Fruit fly (Drosophila melanogaster) whole organism, embryonic: ENCODE measurements around the gene RpS8.

Source experiments
- B-H1 ChIP-seq: fragments of 200-800 bp; sonication (Bioruptor generic); IDR thresholded peaks from 3 replicates; pipeline ENCODE4 v1.3.6; 2022; ENCODE audit warnings: missing biosample characterization, missing genetic modification characterization
- BEAF-32 ChIP-seq: fragments of 200-800 bp; sonication (Bioruptor generic); optimal IDR thresholded peaks from 3 replicates; lab custom pipeline; 2017; ENCODE audit warnings: missing biosample characterization, missing genetic modification characterization, mild to moderate bottlenecking, moderate library complexity, missing genetic modification reagents
- CG10431 ChIP-seq: fragments of 200-800 bp; sonication (Bioruptor generic); optimal IDR thresholded peaks from 3 replicates; lab custom pipeline; 2018; ENCODE audit warnings: missing biosample characterization, mild to moderate bottlenecking, missing genetic modification characterization
- CG11695 ChIP-seq: fragments of 200-800 bp; sonication (Bioruptor generic); IDR thresholded peaks from 3 replicates; pipeline ENCODE4 v1.3.6; 2022; ENCODE audit warnings: missing biosample characterization, missing genetic modification characterization
- CG14860 ChIP-seq: fragments of 200-800 bp; sonication (Bioruptor generic); IDR thresholded peaks from 3 replicates; pipeline ENCODE4 v1.3.6; 2022; ENCODE audit warnings: missing biosample characterization, missing genetic modification characterization; ENCODE audit not compliant: partially characterized antibody
- CG15011 ChIP-seq: fragments of 200-800 bp; sonication (Bioruptor generic); optimal IDR thresholded peaks from 3 replicates; lab custom pipeline; 2018; ENCODE audit warnings: missing biosample characterization, mild to moderate bottlenecking, missing genetic modification characterization
- CG15696 ChIP-seq: fragments of 200-800 bp; sonication (Bioruptor generic); optimal IDR thresholded peaks from 2 replicates; lab custom pipeline; 2019; ENCODE audit warnings: missing biosample characterization, mild to moderate bottlenecking, missing genetic modification characterization, moderate library complexity
- CG17361 ChIP-seq: fragments of 200-800 bp; sonication (Bioruptor generic); IDR thresholded peaks from 3 replicates; pipeline ENCODE4 v1.3.6; 2022; ENCODE audit warnings: missing biosample characterization, missing genetic modification characterization
- CG17568 ChIP-seq: fragments of 200-800 bp; sonication (Bioruptor generic); optimal IDR thresholded peaks from 2 replicates; lab custom pipeline; 2018; ENCODE audit warnings: missing biosample characterization, mild to moderate bottlenecking, missing genetic modification characterization, moderate library complexity
- CG18476 ChIP-seq: fragments of 200-800 bp; sonication (Bioruptor generic); optimal IDR thresholded peaks from 2 replicates; lab custom pipeline; 2016; ENCODE audit warnings: missing biosample characterization, mild to moderate bottlenecking, missing genetic modification characterization
- CG30403 ChIP-seq: fragments of 200-800 bp; sonication (Bioruptor generic); optimal IDR thresholded peaks from 3 replicates; lab custom pipeline; 2016; ENCODE audit warnings: missing biosample characterization, missing genetic modification characterization
- CG32532 ChIP-seq: fragments of 200-800 bp; sonication (Bioruptor generic); IDR thresholded peaks from 2 replicates; pipeline ENCODE4 v1.3.6; 2022; ENCODE audit warnings: missing biosample characterization, missing genetic modification characterization
- CG43689 ChIP-seq: fragments of 200-800 bp; sonication (Bioruptor generic); IDR thresholded peaks from 2 replicates; pipeline ENCODE4 v1.3.6; 2022; ENCODE audit warnings: missing biosample characterization, missing genetic modification characterization
- CG4707 ChIP-seq: fragments of 200-800 bp; sonication (Bioruptor generic); optimal IDR thresholded peaks from 2 replicates; lab custom pipeline; 2018; ENCODE audit warnings: missing biosample characterization, mild to moderate bottlenecking, missing genetic modification characterization, moderate library complexity
- CG7357 ChIP-seq: fragments of 200-800 bp; sonication (Bioruptor generic); IDR thresholded peaks from 3 replicates; pipeline ENCODE4 v1.3.6; 2022; ENCODE audit warnings: missing biosample characterization, missing genetic modification characterization
- CG7372 ChIP-seq: fragments of 200-800 bp; sonication (Bioruptor generic); IDR thresholded peaks from 2 replicates; pipeline ENCODE4 v1.3.6; 2022; ENCODE audit warnings: missing biosample characterization, missing genetic modification characterization
- CG8089 ChIP-seq: fragments of 200-800 bp; sonication (Bioruptor generic); optimal IDR thresholded peaks from 3 replicates; lab custom pipeline; 2016; ENCODE audit warnings: missing biosample characterization, missing genetic modification characterization
- CG8281 ChIP-seq: fragments of 200-800 bp; sonication (Bioruptor generic); optimal IDR thresholded peaks from 2 replicates; lab custom pipeline; 2018; ENCODE audit warnings: missing biosample characterization, mild to moderate bottlenecking, missing genetic modification characterization, moderate library complexity
- CG9727 ChIP-seq: fragments of 200-800 bp; sonication (Bioruptor generic); optimal IDR thresholded peaks from 3 replicates; lab custom pipeline; 2017; ENCODE audit warnings: missing biosample characterization, mild to moderate bottlenecking, missing genetic modification characterization
- Dad ChIP-seq: fragments of 200-800 bp; sonication (Bioruptor generic); optimal IDR thresholded peaks from 3 replicates; lab custom pipeline; 2016; ENCODE audit warnings: missing biosample characterization, missing genetic modification characterization
- Dfd ChIP-seq, 2 experiments: fragments of >200 bp; optimal IDR thresholded peaks; 2 replicates each; lab custom pipeline; 2017; ENCODE audit warnings: missing biosample characterization in 2 of 2, missing genetic modification characterization in 2 of 2
- Fer3 ChIP-seq: fragments of 200-800 bp; sonication (Bioruptor generic); optimal IDR thresholded peaks from 2 replicates; lab custom pipeline; 2018; ENCODE audit warnings: missing biosample characterization, mild to moderate bottlenecking, missing genetic modification characterization, moderate library complexity
- H15 ChIP-seq: fragments of 200-800 bp; sonication (Bioruptor generic); IDR thresholded peaks from 3 replicates; pipeline ENCODE4 v1.3.6; 2022; ENCODE audit warnings: missing biosample characterization, missing genetic modification characterization
- HLH3B ChIP-seq: fragments of 200-800 bp; sonication (Bioruptor generic); IDR thresholded peaks from 2 replicates; pipeline ENCODE4 v1.3.6; 2022; ENCODE audit warnings: missing biosample characterization, missing genetic modification characterization
- Hand ChIP-seq: fragments of 200-800 bp; sonication (Bioruptor generic); optimal IDR thresholded peaks from 2 replicates; lab custom pipeline; 2017; ENCODE audit warnings: mild to moderate bottlenecking, missing biosample characterization, missing genetic modification reagents, missing genetic modification characterization
- HmgD ChIP-seq: fragments of 200-800 bp; sonication (Bioruptor generic); optimal IDR thresholded peaks from 3 replicates; lab custom pipeline; 2016; ENCODE audit warnings: missing biosample characterization, missing genetic modification characterization
- Hsf ChIP-seq: fragments of 200-800 bp; sonication (Bioruptor generic); optimal IDR thresholded peaks from 3 replicates; lab custom pipeline; 2016; ENCODE audit warnings: missing biosample characterization, missing genetic modification characterization
- YL-1 ChIP-seq: fragments of 200-800 bp; sonication (Bioruptor generic); optimal IDR thresholded peaks from 3 replicates; lab custom pipeline; 2017; ENCODE audit warnings: missing biosample characterization, mild to moderate bottlenecking, missing genetic modification characterization
- ara ChIP-seq: fragments of 200-800 bp; sonication (Bioruptor generic); IDR thresholded peaks from 2 replicates; pipeline ENCODE4 v1.3.6; 2022; ENCODE audit warnings: missing biosample characterization, missing genetic modification characterization
- caup ChIP-seq: fragments of 200-800 bp; sonication (Bioruptor generic); optimal IDR thresholded peaks from 3 replicates; lab custom pipeline; 2017; ENCODE audit warnings: missing biosample characterization, mild to moderate bottlenecking, missing genetic modification characterization, moderate library complexity; ENCODE audit not compliant: severe bottlenecking
- chif ChIP-seq, 2 experiments: fragments of 200-800 bp; sonication (Bioruptor generic); optimal IDR thresholded peaks; 3 replicates each; lab custom pipeline; 2016; ENCODE audit warnings: missing biosample characterization in 2 of 2, missing genetic modification characterization in 2 of 2
- chm ChIP-seq: fragments of 200-800 bp; sonication (Bioruptor generic); IDR thresholded peaks from 2 replicates; pipeline ENCODE4 v1.3.6; 2022; ENCODE audit warnings: missing biosample characterization, missing genetic modification characterization
- eve ChIP-seq, 2 experiments: fragments of >200 bp; optimal IDR thresholded peaks; 2 replicates each; lab custom pipeline; 2017; ENCODE audit warnings: missing biosample characterization in 2 of 2, missing genetic modification characterization in 2 of 2
- ewg ChIP-seq: fragments of 200-800 bp; sonication (Bioruptor generic); optimal IDR thresholded peaks from 3 replicates; lab custom pipeline; 2017; ENCODE audit warnings: mild to moderate bottlenecking, missing biosample characterization, missing genetic modification reagents, missing genetic modification characterization
- hbn ChIP-seq: fragments of 200-800 bp; sonication (Bioruptor generic); IDR thresholded peaks from 2 replicates; pipeline ENCODE4 v1.3.6; 2022; ENCODE audit warnings: missing biosample characterization, missing genetic modification characterization; ENCODE audit not compliant: partially characterized antibody
- jumu ChIP-seq: fragments of 200-800 bp; sonication (Bioruptor generic); optimal IDR thresholded peaks from 3 replicates; lab custom pipeline; 2016; ENCODE audit warnings: missing biosample characterization, missing genetic modification characterization
- lilli ChIP-seq: fragments of 200-800 bp; sonication (Bioruptor generic); optimal IDR thresholded peaks from 3 replicates; lab custom pipeline; 2016; ENCODE audit warnings: missing biosample characterization, missing genetic modification characterization
- lmd ChIP-seq: fragments of 200-800 bp; sonication (Bioruptor generic); IDR thresholded peaks from 2 replicates; pipeline ENCODE4 v1.3.6; 2022; ENCODE audit warnings: missing biosample characterization, missing genetic modification characterization
- mld ChIP-seq: fragments of 200-800 bp; sonication (Bioruptor generic); IDR thresholded peaks from 3 replicates; pipeline ENCODE4 v1.3.6; 2022; ENCODE audit warnings: missing biosample characterization, missing genetic modification characterization; ENCODE audit not compliant: partially characterized antibody
- nerfin-1 ChIP-seq: fragments of 200-800 bp; sonication (Bioruptor generic); optimal IDR thresholded peaks from 3 replicates; lab custom pipeline; 2019; ENCODE audit warnings: missing biosample characterization, mild to moderate bottlenecking, missing genetic modification characterization, moderate library complexity
- oc ChIP-seq: fragments of 200-800 bp; sonication (Bioruptor generic); optimal IDR thresholded peaks from 2 replicates; lab custom pipeline; 2018; ENCODE audit warnings: missing biosample characterization, mild to moderate bottlenecking, missing genetic modification characterization, moderate library complexity
- odd ChIP-seq: fragments of 200-800 bp; sonication (Bioruptor generic); optimal IDR thresholded peaks from 2 replicates; lab custom pipeline; 2017; ENCODE audit warnings: missing biosample characterization, mild to moderate bottlenecking, missing genetic modification characterization
- pb ChIP-seq: fragments of 200-800 bp; sonication (Bioruptor generic); optimal IDR thresholded peaks from 3 replicates; lab custom pipeline; 2016; ENCODE audit warnings: missing biosample characterization, missing genetic modification characterization
- psq ChIP-seq: fragments of 200-800 bp; sonication (Bioruptor generic); optimal IDR thresholded peaks from 2 replicates; lab custom pipeline; 2017; ENCODE audit warnings: missing biosample characterization, missing genetic modification characterization
- pzg ChIP-seq: fragments of 200-800 bp; sonication (Bioruptor generic); optimal IDR thresholded peaks from 3 replicates; lab custom pipeline; 2018; ENCODE audit warnings: missing biosample characterization, mild to moderate bottlenecking, missing genetic modification characterization, moderate library complexity
- stc ChIP-seq: fragments of 200-800 bp; sonication (Bioruptor generic); IDR thresholded peaks from 2 replicates; pipeline ENCODE4 v1.3.6; 2022; ENCODE audit warnings: missing biosample characterization, missing genetic modification characterization
- stwl ChIP-seq: fragments of 200-800 bp; sonication (Bioruptor generic); optimal IDR thresholded peaks from 3 replicates; lab custom pipeline; 2018; ENCODE audit warnings: missing biosample characterization, mild to moderate bottlenecking, missing genetic modification characterization, moderate library complexity
- tap ChIP-seq: fragments of 200-800 bp; optimal IDR thresholded peaks from 3 replicates; lab custom pipeline; 2019; ENCODE audit warnings: missing biosample characterization, mild to moderate bottlenecking, missing genetic modification characterization, moderate library complexity
- tx ChIP-seq: fragments of 200-800 bp; sonication (Bioruptor generic); optimal IDR thresholded peaks from 2 replicates; lab custom pipeline; 2016; ENCODE audit warnings: missing biosample characterization, missing genetic modification characterization
- yki ChIP-seq: fragments of >200 bp; optimal IDR thresholded peaks from 3 replicates; lab custom pipeline; 2018
- zf30C ChIP-seq: fragments of 200-800 bp; sonication (Bioruptor generic); optimal IDR thresholded peaks from 3 replicates; lab custom pipeline; 2018; ENCODE audit warnings: missing biosample characterization, mild to moderate bottlenecking, missing genetic modification characterization

Gene RpS8

DNA sequence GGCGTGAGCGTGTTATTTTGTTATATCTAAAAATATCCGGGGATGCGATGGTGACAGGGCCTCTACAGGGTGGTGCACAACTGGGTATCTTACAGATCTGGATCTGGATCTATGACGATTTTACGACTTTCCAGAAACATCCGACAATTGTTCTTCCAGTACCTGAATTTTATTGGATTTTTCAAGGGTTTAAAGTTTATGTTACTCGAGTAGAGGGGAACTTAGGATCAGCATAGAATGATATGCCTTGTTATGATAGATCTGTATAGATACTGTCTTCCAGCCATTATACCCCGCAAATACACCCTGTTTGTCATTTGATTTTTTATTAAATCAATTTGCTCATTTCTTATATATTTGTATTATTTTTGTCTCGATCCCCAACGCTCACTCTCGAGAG lies 33.0 kb downstream of the RpS8 start (continued):
- TF ChIP-seq caup (GFP tag; lab: Kevin White, UChicago), result peak; percentile 28
- no peak for TF ChIP-seq HmgD (GFP tag; lab: Kevin White, UChicago)
- no peak for TF ChIP-seq YL-1 (GFP tag; lab: Kevin White, UChicago)
- no peak for TF ChIP-seq CG18476 (GFP tag; lab: Kevin White, UChicago)
- TF ChIP-seq chif (GFP tag; optimal IDR thresholded peaks at IDR 0.05; lab: Kevin White, UChicago), result peak in 1 of 2 experiments; percentile 9
- TF ChIP-seq stwl (tag; lab: Kevin White, UChicago), result no peak
- TF ChIP-seq Dad (GFP tag; lab: Kevin White, UChicago), result peak; percentile 69
- peak; percentile 20 for TF ChIP-seq pb (GFP tag; lab: Kevin White, UChicago)
- TF ChIP-seq CG17568, result peak; percentile 35
- peak; percentile 20 for TF ChIP-seq odd
- TF ChIP-seq Dfd (GFP tag; optimal IDR thresholded peaks at IDR 0.05; lab: Kevin White, UChicago), result no peak
- peak; percentile 25; the same call in 1 of the 2 replicates for TF ChIP-seq CG43689 (GFP tag; lab: Robert Waterston, UW)
- peak; percentile 34 for TF ChIP-seq CG9727
- peak; percentile 76 for TF ChIP-seq CG32532
- no peak for TF ChIP-seq CG14860 (GFP tag; lab: Robert Waterston, UW)
- TF ChIP-seq CG7372 (GFP tag; lab: Robert Waterston, UW), result peak; percentile 52; the same call in 1 of the 2 replicates
- TF ChIP-seq CG30403 (GFP tag; lab: Kevin White, UChicago), result peak; percentile 61
- TF ChIP-seq jumu (GFP tag; lab: Kevin White, UChicago), result peak; percentile 38
- TF ChIP-seq CG15696 (tag; lab: Kevin White, UChicago), result peak; percentile 16
- no peak for TF ChIP-seq Hand (GFP tag; lab: Kevin White, UChicago)
- TF ChIP-seq mld (GFP tag; lab: Robert Waterston, UW), result no peak
- TF ChIP-seq CG10431 (GFP tag; lab: Kevin White, UChicago), result no peak
- TF ChIP-seq CG4707 (GFP tag; lab: Kevin White, UChicago), result no peak
- TF ChIP-seq tx (GFP tag; lab: Kevin White, UChicago), result no peak
- peak; percentile 53 for TF ChIP-seq lilli (GFP tag; lab: Kevin White, UChicago)
- no peak for TF ChIP-seq ara (GFP tag; lab: Robert Waterston, UW)
- peak; percentile 40 for TF ChIP-seq Hsf (GFP tag; lab: Kevin White, UChicago)
- no peak for TF ChIP-seq CG8089
- TF ChIP-seq CG7357, result peak; percentile 65; the same call in 2 of the 3 replicates
- peak; percentile 67 for TF ChIP-seq CG17361
- no peak for TF ChIP-seq ewg (GFP tag; lab: Kevin White, UChicago)
- TF ChIP-seq B-H1 (GFP tag; lab: Robert Waterston, UW), result 0 out of 3 replicates have a peak, but pooled peaks have one; percentile 25
- peak; percentile 37 for TF ChIP-seq nerfin-1 (tag; lab: Kevin White, UChicago)
- TF ChIP-seq psq (GFP tag; lab: Kevin White, UChicago), result no peak
- TF ChIP-seq CG15011 (GFP tag; lab: Kevin White, UChicago), result peak; percentile 43
- TF ChIP-seq CG11695 (GFP tag; lab: Robert Waterston, UW), result peak; percentile 73
- TF ChIP-seq yki (lab: Kevin White, UChicago), result no peak
- TF ChIP-seq HLH3B (GFP tag; lab: Robert Waterston, UW), result peak; percentile 67
- TF ChIP-seq H15 (GFP tag; lab: Robert Waterston, UW), result peak; percentile 5; the same call in 1 of the 3 replicates
- peak in 1 of 2 experiments; percentile 57 for TF ChIP-seq eve (GFP tag; optimal IDR thresholded peaks at IDR 0.05; lab: Kevin White, UChicago)
- TF ChIP-seq Fer3 (tag; lab: Kevin White, UChicago), result peak; percentile 58
- peak; percentile 81 for TF ChIP-seq lmd (GFP tag; lab: Robert Waterston, UW)
- no peak for TF ChIP-seq chm (GFP tag; lab: Robert Waterston, UW)
- peak; percentile 18 for TF ChIP-seq CG8281
- TF ChIP-seq hbn (GFP tag; lab: Robert Waterston, UW), result no peak
- TF ChIP-seq tap (tag; lab: Kevin White, UChicago), result peak; percentile 61
- no peak for TF ChIP-seq oc (tag; lab: Kevin White, UChicago)
- no peak for TF ChIP-seq BEAF-32 (GFP tag; lab: Kevin White, UChicago)
- TF ChIP-seq stc (GFP tag; lab: Robert Waterston, UW), result peak; percentile 36; the same call in 1 of the 2 replicates
- TF ChIP-seq pzg, result no peak
- no peak for TF ChIP-seq zf30C (GFP tag; lab: Kevin White, UChicago)
